Fruit fly (Drosophila melanogaster) whole organism, embryonic: ENCODE results near the gene Stt3B.

Experiments used
- CG10366 ChIP-seq: fragments of 200-800 bp; sonication (Bioruptor generic); IDR thresholded peaks from 2 replicates; pipeline ENCODE4 v1.3.6; 2022; ENCODE audit warnings: missing biosample characterization, missing genetic modification characterization
- CG10565 ChIP-seq: fragments of 200-800 bp; sonication (Bioruptor generic); optimal IDR thresholded peaks from 3 replicates; lab custom pipeline; 2016; ENCODE audit warnings: missing biosample characterization, mild to moderate bottlenecking, missing genetic modification characterization
- CG10959 ChIP-seq: fragments of 200-800 bp; sonication (Bioruptor generic); IDR thresholded peaks from 2 replicates; pipeline ENCODE4 v1.3.6; 2022; ENCODE audit warnings: missing biosample characterization, missing genetic modification characterization
- CG12219 ChIP-seq: fragments of 200-800 bp; sonication (Bioruptor generic); optimal IDR thresholded peaks from 3 replicates; lab custom pipeline; 2018; ENCODE audit warnings: missing biosample characterization, mild to moderate bottlenecking, missing genetic modification characterization
- CG12769 ChIP-seq: fragments of 200-800 bp; sonication (Bioruptor generic); optimal IDR thresholded peaks from 2 replicates; lab custom pipeline; 2019; ENCODE audit warnings: missing biosample characterization, mild to moderate bottlenecking, missing genetic modification characterization, moderate library complexity
- CG14667 ChIP-seq: fragments of 200-800 bp; sonication (Bioruptor generic); IDR thresholded peaks from 2 replicates; pipeline ENCODE4 v1.3.6; 2022; ENCODE audit warnings: missing biosample characterization, missing genetic modification characterization
- CG17612 ChIP-seq: fragments of 200-800 bp; sonication (Bioruptor generic); IDR thresholded peaks from 2 replicates; pipeline ENCODE4 v1.3.6; 2022; ENCODE audit warnings: missing biosample characterization, missing genetic modification characterization
- CG2120 ChIP-seq: fragments of 200-800 bp; sonication (Bioruptor generic); optimal IDR thresholded peaks from 3 replicates; lab custom pipeline; 2016; ENCODE audit warnings: missing biosample characterization, missing genetic modification characterization
- CG2712 ChIP-seq: fragments of 200-800 bp; optimal IDR thresholded peaks from 3 replicates; lab custom pipeline; 2019; ENCODE audit warnings: missing biosample characterization, mild to moderate bottlenecking, missing genetic modification characterization, moderate library complexity
- CG3407 ChIP-seq: fragments of 200-800 bp; sonication (Bioruptor generic); optimal IDR thresholded peaks from 2 replicates; lab custom pipeline; 2018; ENCODE audit warnings: missing biosample characterization, mild to moderate bottlenecking, missing genetic modification characterization
- CG3847 ChIP-seq: fragments of 200-800 bp; sonication (Bioruptor generic); IDR thresholded peaks from 2 replicates; pipeline ENCODE4 v1.3.6; 2022; ENCODE audit warnings: missing biosample characterization, missing genetic modification characterization
- CG3995 ChIP-seq: fragments of 200-800 bp; sonication (Bioruptor generic); optimal IDR thresholded peaks from 3 replicates; lab custom pipeline; 2016; ENCODE audit warnings: missing biosample characterization, missing genetic modification characterization
- CG42726 ChIP-seq: fragments of 200-800 bp; sonication (Bioruptor generic); IDR thresholded peaks from 2 replicates; pipeline ENCODE4 v1.3.6; 2022; ENCODE audit warnings: missing biosample characterization, missing genetic modification characterization; ENCODE audit not compliant: partially characterized antibody
- CG4328 ChIP-seq: fragments of 200-800 bp; sonication (Bioruptor generic); optimal IDR thresholded peaks from 3 replicates; lab custom pipeline; 2017; ENCODE audit warnings: missing biosample characterization, missing genetic modification reagents, missing genetic modification characterization
- CG4617 ChIP-seq: fragments of 200-800 bp; sonication (Bioruptor generic); optimal IDR thresholded peaks from 3 replicates; lab custom pipeline; 2016; ENCODE audit warnings: missing biosample characterization, missing genetic modification characterization, borderline replicate concordance
- CG7786 ChIP-seq: fragments of 200-800 bp; sonication (Bioruptor generic); optimal IDR thresholded peaks from 2 replicates; lab custom pipeline; 2016; ENCODE audit warnings: missing biosample characterization, missing genetic modification characterization
- CG7839 ChIP-seq: fragments of 200-800 bp; sonication (Bioruptor generic); optimal IDR thresholded peaks from 3 replicates; lab custom pipeline; 2018; ENCODE audit warnings: missing biosample characterization, mild to moderate bottlenecking, missing genetic modification characterization, moderate library complexity
- CG8924 ChIP-seq: fragments of 200-800 bp; optimal IDR thresholded peaks from 3 replicates; lab custom pipeline; 2019; ENCODE audit warnings: missing biosample characterization, mild to moderate bottlenecking, missing genetic modification characterization, moderate library complexity
- CG8944 ChIP-seq: fragments of 200-800 bp; sonication (Bioruptor generic); optimal IDR thresholded peaks from 3 replicates; lab custom pipeline; 2016; ENCODE audit warnings: missing biosample characterization, missing genetic modification characterization
- CG9437 ChIP-seq: fragments of 200-800 bp; sonication (Bioruptor generic); optimal IDR thresholded peaks from 2 replicates; lab custom pipeline; 2018; ENCODE audit warnings: missing biosample characterization, mild to moderate bottlenecking, missing genetic modification characterization
- Camta ChIP-seq: fragments of 200-800 bp; sonication (Bioruptor generic); optimal IDR thresholded peaks from 2 replicates; lab custom pipeline; 2016; ENCODE audit warnings: missing biosample characterization, missing genetic modification characterization
- Dll ChIP-seq: fragments of 200-800 bp; sonication (Bioruptor generic); IDR thresholded peaks from 4 replicates; pipeline ENCODE4 v1.3.6; 2022; ENCODE audit warnings: missing biosample characterization, missing genetic modification characterization; ENCODE audit not compliant: partially characterized antibody
- Drgx ChIP-seq: fragments of 200-800 bp; sonication (Bioruptor generic); IDR thresholded peaks from 2 replicates; pipeline ENCODE4 v1.3.6; 2022; ENCODE audit warnings: missing biosample characterization, missing genetic modification characterization
- Ets97D ChIP-seq: fragments of 200-800 bp; sonication (Bioruptor generic); optimal IDR thresholded peaks from 3 replicates; lab custom pipeline; 2016; ENCODE audit warnings: missing biosample characterization, missing genetic modification characterization
- HmgZ ChIP-seq: fragments of 200-800 bp; sonication (Bioruptor generic); optimal IDR thresholded peaks from 2 replicates; lab custom pipeline; 2018; ENCODE audit warnings: missing biosample characterization, mild to moderate bottlenecking, missing genetic modification characterization
- Jarid2 ChIP-seq: fragments of 200-800 bp; sonication (Bioruptor generic); optimal IDR thresholded peaks from 3 replicates; lab custom pipeline; 2017; ENCODE audit warnings: mild to moderate bottlenecking, missing biosample characterization, missing genetic modification reagents, missing genetic modification characterization
- Med ChIP-seq: fragments of 200-800 bp; sonication (Bioruptor generic); peaks from one replicate; lab custom pipeline; 2016; ENCODE audit warnings: missing biosample characterization, missing genetic modification characterization, mild to moderate bottlenecking, inconsistent platforms, moderate library complexity
- Nf-YA ChIP-seq: fragments of 200-800 bp; sonication (Bioruptor generic); IDR thresholded peaks from 2 replicates; pipeline ENCODE4 v1.3.6; 2022; ENCODE audit warnings: missing biosample characterization, missing genetic modification characterization
- Nf-YB ChIP-seq: fragments of 200-800 bp; sonication (Bioruptor generic); optimal IDR thresholded peaks from 3 replicates; lab custom pipeline; 2019; ENCODE audit warnings: missing biosample characterization, mild to moderate bottlenecking, missing genetic modification characterization, moderate library complexity
- Poxn ChIP-seq: fragments of 200-800 bp; sonication (Bioruptor generic); IDR thresholded peaks from 2 replicates; pipeline ENCODE4 v1.3.6; 2022; ENCODE audit warnings: missing biosample characterization, missing genetic modification characterization
- Sry-β ChIP-seq: fragments of 200-800 bp; sonication (Bioruptor generic); optimal IDR thresholded peaks from 2 replicates; lab custom pipeline; 2018; ENCODE audit warnings: missing biosample characterization, mild to moderate bottlenecking, missing genetic modification characterization, moderate library complexity
- Sry-δ ChIP-seq: fragments of 200-800 bp; sonication (Bioruptor generic); optimal IDR thresholded peaks from 2 replicates; lab custom pipeline; 2016; ENCODE audit warnings: missing biosample characterization, missing genetic modification characterization
- TFAM ChIP-seq: fragments of 200-800 bp; sonication (Bioruptor generic); optimal IDR thresholded peaks from 2 replicates; lab custom pipeline; 2017; ENCODE audit warnings: missing biosample characterization, missing genetic modification characterization, inconsistent platforms
- ac ChIP-seq: fragments of 200-800 bp; sonication (Bioruptor generic); optimal IDR thresholded peaks from 3 replicates; lab custom pipeline; 2017; ENCODE audit warnings: missing biosample characterization, mild to moderate bottlenecking, missing genetic modification characterization
- crp ChIP-seq, 2 experiments: fragments of 200-800 bp; sonication (Bioruptor generic); optimal IDR thresholded peaks; 2 replicates in 1 of 2; 3 replicates in 1 of 2; lab custom pipeline; 2017; ENCODE audit warnings: missing biosample characterization in 2 of 2, missing genetic modification characterization in 2 of 2, mild to moderate bottlenecking in 1 of 2, moderate library complexity in 1 of 2
- dm ChIP-seq: fragments of 200-800 bp; sonication (Bioruptor generic); optimal IDR thresholded peaks from 3 replicates; lab custom pipeline; 2016; ENCODE audit warnings: missing biosample characterization, missing genetic modification characterization
- dmrt11E ChIP-seq: fragments of 200-800 bp; sonication (Bioruptor generic); optimal IDR thresholded peaks from 3 replicates; lab custom pipeline; 2018; ENCODE audit warnings: missing biosample characterization, mild to moderate bottlenecking, missing genetic modification characterization, moderate library complexity
- dmrt99B ChIP-seq: fragments of 200-800 bp; sonication (Bioruptor generic); optimal IDR thresholded peaks from 2 replicates; lab custom pipeline; 2018; ENCODE audit warnings: missing biosample characterization, mild to moderate bottlenecking, missing genetic modification characterization, moderate library complexity
- ems ChIP-seq: fragments of 200-800 bp; sonication (Bioruptor generic); optimal IDR thresholded peaks from 3 replicates; lab custom pipeline; 2016; ENCODE audit warnings: missing biosample characterization, missing genetic modification characterization
- gfzf ChIP-seq: fragments of 200-800 bp; sonication (Bioruptor generic); optimal IDR thresholded peaks from 2 replicates; lab custom pipeline; 2016; ENCODE audit warnings: missing biosample characterization, mild to moderate bottlenecking, missing genetic modification characterization, moderate library complexity
- gsb ChIP-seq: fragments of 200-800 bp; sonication (Bioruptor generic); IDR thresholded peaks from 2 replicates; pipeline ENCODE4 v1.3.6; 2022; ENCODE audit warnings: missing biosample characterization, missing genetic modification characterization
- h ChIP-seq: fragments of >200 bp; optimal IDR thresholded peaks from 2 replicates; lab custom pipeline; 2017
- hth ChIP-seq: fragments of >200 bp; optimal IDR thresholded peaks from 2 replicates; lab custom pipeline; 2017; ENCODE audit warnings: inconsistent platforms
- mirr ChIP-seq: fragments of 200-800 bp; sonication (Bioruptor generic); optimal IDR thresholded peaks from 3 replicates; lab custom pipeline; 2018; ENCODE audit warnings: missing biosample characterization, mild to moderate bottlenecking, missing genetic modification characterization
- pfk ChIP-seq: fragments of 200-800 bp; sonication (Bioruptor generic); optimal IDR thresholded peaks from 2 replicates; lab custom pipeline; 2018; ENCODE audit warnings: missing biosample characterization, mild to moderate bottlenecking, missing genetic modification characterization, moderate library complexity
- prd ChIP-seq, 3 experiments: fragments of >200 bp in 2 of 3; fragments of 200-800 bp in 1 of 3; sonication (Bioruptor generic) in 1 of 3; optimal IDR thresholded peaks in 2 of 3; IDR thresholded peaks in 1 of 3; 2 replicates in 2 of 3; 3 replicates in 1 of 3; pipeline versions ENCODE4 v1.3.6 to Lab custom; 2017 to 2022; ENCODE audit warnings: missing biosample characterization in 1 of 3, missing genetic modification characterization in 1 of 3
- sob ChIP-seq: fragments of 200-800 bp; sonication (Bioruptor generic); IDR thresholded peaks from 2 replicates; pipeline ENCODE4 v1.3.6; 2022; ENCODE audit warnings: missing biosample characterization, missing genetic modification characterization
- tin ChIP-seq: fragments of 200-800 bp; sonication (Bioruptor generic); optimal IDR thresholded peaks from 3 replicates; lab custom pipeline; 2016; ENCODE audit warnings: missing biosample characterization, missing genetic modification characterization
- trem ChIP-seq: fragments of 200-800 bp; optimal IDR thresholded peaks from 3 replicates; lab custom pipeline; 2019; ENCODE audit warnings: missing biosample characterization, mild to moderate bottlenecking, missing genetic modification characterization, moderate library complexity
- trh ChIP-seq: fragments of 200-800 bp; sonication (Bioruptor generic); optimal IDR thresholded peaks from 2 replicates; lab custom pipeline; 2016; ENCODE audit warnings: missing biosample characterization, missing genetic modification characterization
- yki ChIP-seq: fragments of >200 bp; optimal IDR thresholded peaks from 3 replicates; lab custom pipeline; 2018
- zen ChIP-seq: fragments of 200-800 bp; sonication (Bioruptor generic); optimal IDR thresholded peaks from 3 replicates; lab custom pipeline; 2018; ENCODE audit warnings: missing biosample characterization, mild to moderate bottlenecking, missing genetic modification characterization, moderate library complexity

The Stt3B gene

DNA sequence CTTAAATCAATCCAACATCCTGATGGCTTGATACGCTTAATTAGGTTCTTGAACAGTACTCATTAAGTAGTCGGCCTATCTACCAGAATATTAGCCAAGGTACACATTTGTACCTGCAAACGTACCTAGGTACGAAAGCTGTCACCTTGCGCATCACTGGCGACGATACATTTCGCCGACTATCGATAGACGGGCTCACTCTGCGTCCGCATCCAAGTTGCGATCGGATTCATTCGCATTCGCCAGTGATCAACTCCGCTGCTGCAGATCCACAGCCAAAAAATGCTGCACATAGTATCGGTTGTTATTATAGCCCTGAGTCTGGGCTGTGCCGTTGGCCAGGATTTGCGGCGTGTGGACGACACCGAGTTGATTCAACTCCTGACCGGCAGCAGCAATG, 21.9 kb downstream of the Stt3B start, which contains the start of gene CG11790 (continued):
- TF ChIP-seq zen (tag; lab: Kevin White, UChicago), result no peak
- TF ChIP-seq TFAM, result no peak
- peak; percentile 84 for TF ChIP-seq Dll
- TF ChIP-seq tin, result no peak
- TF ChIP-seq h (lab: Kevin White, UChicago), result no peak
- TF ChIP-seq CG8944 (GFP tag; lab: Kevin White, UChicago), result no peak
- TF ChIP-seq CG4328, result no peak
- TF ChIP-seq CG7786, result no peak
- no peak for TF ChIP-seq trh (GFP tag; lab: Kevin White, UChicago)
- TF ChIP-seq CG12219 (GFP tag; lab: Kevin White, UChicago), result no peak
- TF ChIP-seq prd (optimal IDR thresholded peaks at IDR 0.05; lab: Kevin White, UChicago), result no peak
- no peak for TF ChIP-seq prd (GFP tag; IDR thresholded peaks at IDR 0.05; lab: Robert Waterston, UW)
- TF ChIP-seq CG2120, result no peak
- TF ChIP-seq mirr (GFP tag; lab: Kevin White, UChicago), result no peak
- peak; percentile 70; the same call in 1 of the 2 replicates for TF ChIP-seq CG42726 (GFP tag; lab: Robert Waterston, UW)
- TF ChIP-seq Poxn (GFP tag; lab: Robert Waterston, UW), result no peak
- TF ChIP-seq CG7839, result no peak
- peak; percentile 10 for TF ChIP-seq CG4617 (GFP tag; lab: Kevin White, UChicago)
- TF ChIP-seq trem, result no peak
- TF ChIP-seq CG3847 (GFP tag; lab: Robert Waterston, UW), result no peak
- TF ChIP-seq dmrt99B (tag; lab: Kevin White, UChicago), result no peak
- TF ChIP-seq Med (GFP tag; lab: Kevin White, UChicago), result peak; percentile 80
- no peak for TF ChIP-seq crp (GFP tag; optimal IDR thresholded peaks at IDR 0.05; lab: Kevin White, UChicago)
- TF ChIP-seq Ets97D (GFP tag; lab: Kevin White, UChicago), result no peak
- no peak for TF ChIP-seq yki
- no peak for TF ChIP-seq CG17612 (GFP tag; lab: Robert Waterston, UW)
- no peak for TF ChIP-seq CG8924
- no peak for TF ChIP-seq hth (lab: Kevin White, UChicago)
- TF ChIP-seq CG3407 (GFP tag; lab: Kevin White, UChicago), result no peak
- no peak for TF ChIP-seq gsb
- TF ChIP-seq Nf-YA, result no peak
- peak; percentile 88 for TF ChIP-seq Sry-β (GFP tag; lab: Kevin White, UChicago)
- TF ChIP-seq sob, result 0 out of 2 replicates have a peak, but pooled peaks have one; percentile 20
- TF ChIP-seq Sry-δ (GFP tag; lab: Kevin White, UChicago), result peak; percentile 75
- TF ChIP-seq Drgx (GFP tag; lab: Robert Waterston, UW), result no peak
- peak; percentile 25 for TF ChIP-seq gfzf (GFP tag; lab: Kevin White, UChicago)
- no peak for TF ChIP-seq dm (GFP tag; lab: Kevin White, UChicago)
- no peak for TF ChIP-seq dmrt11E (tag; lab: Kevin White, UChicago)
- TF ChIP-seq ems, result no peak
- TF ChIP-seq CG3995 (GFP tag; lab: Kevin White, UChicago), result peak; percentile 87
- peak; percentile 46 for TF ChIP-seq HmgZ
- TF ChIP-seq CG9437 (GFP tag; lab: Kevin White, UChicago), result no peak
- TF ChIP-seq pfk (GFP tag; lab: Kevin White, UChicago), result peak; percentile 8
- no peak for TF ChIP-seq CG10565 (GFP tag; lab: Kevin White, UChicago)
- no peak for TF ChIP-seq CG12769 (tag; lab: Kevin White, UChicago)
- TF ChIP-seq Nf-YB (GFP tag; lab: Kevin White, UChicago), result no peak
- TF ChIP-seq CG2712 (tag; lab: Kevin White, UChicago), result no peak
- no peak for TF ChIP-seq Jarid2 (GFP tag; lab: Kevin White, UChicago)
- TF ChIP-seq ac, result no peak
- no peak for TF ChIP-seq CG10959 (GFP tag; lab: Robert Waterston, UW)
- no peak for TF ChIP-seq CG10366 (GFP tag; lab: Robert Waterston, UW)
- no peak for TF ChIP-seq Camta
- TF ChIP-seq CG14667 (GFP tag; lab: Robert Waterston, UW), result no peak
